Fruit fly (Drosophila melanogaster): ENCODE results near the gene TTLL1B.
A peak's percentile ranks its signal among the peaks of the same experiment; 100 is the strongest.

The TTLL1B gene

dm6 chr3L:4627012-4627411 is 21.1 kb upstream of the TTLL1B start (continued):
- TF ChIP-seq rib (GFP tag; IDR thresholded peaks at IDR 0.05) (peak; percentile 65), Oli (tag; optimal IDR thresholded peaks at IDR 0.05) (no peak), oc (tag; optimal IDR thresholded peaks at IDR 0.05) (no peak), slbo (GFP tag; IDR thresholded peaks at IDR 0.05) (no peak), stwl (tag; optimal IDR thresholded peaks at IDR 0.05) (no peak), Hey (tag; optimal IDR thresholded peaks at IDR 0.05) (no peak), CG18599 (GFP tag; optimal IDR thresholded peaks at IDR 0.05) (no peak), grau (tag; optimal IDR thresholded peaks at IDR 0.05) (no peak), CG11456 (GFP tag; IDR thresholded peaks at IDR 0.05) (no peak), CG3163 (GFP tag; optimal IDR thresholded peaks at IDR 0.05) (no peak), Gsc (GFP tag; IDR thresholded peaks at IDR 0.05) (no peak), psq (GFP tag; optimal IDR thresholded peaks at IDR 0.05) (no peak), CG16813 (GFP tag; IDR thresholded peaks at IDR 0.05; ENCODE audit: partially characterized antibody) (peak; percentile 20; the same call in 1 of the 3 replicates), ara (GFP tag; IDR thresholded peaks at IDR 0.05) (no peak), CG12104 (GFP tag; optimal IDR thresholded peaks at IDR 0.05) (no peak), seq (GFP tag; IDR thresholded peaks at IDR 0.05) (no peak), bab2 (GFP tag; optimal IDR thresholded peaks at IDR 0.05) (no peak), bsh (GFP tag; optimal IDR thresholded peaks at IDR 0.05) (no peak), YL-1 (GFP tag; optimal IDR thresholded peaks at IDR 0.05) (peak; percentile 97), Nf-YB (GFP tag; optimal IDR thresholded peaks at IDR 0.05) (no peak), CG9797 (GFP tag; optimal IDR thresholded peaks at IDR 0.05) (no peak), MBD-R2 (GFP tag; IDR thresholded peaks at IDR 0.05) (no peak; the same call in 1 of the 2 replicates), CG18619 (GFP tag; optimal IDR thresholded peaks at IDR 0.05) (no peak), lov (optimal IDR thresholded peaks at IDR 0.05) (no peak), lov (GFP tag; IDR thresholded peaks at IDR 0.05) (no peak), br (optimal IDR thresholded peaks at IDR 0.05) (no peak), CG11560 (tag; IDR thresholded peaks at IDR 0.05) (no peak), C15 (GFP tag; IDR thresholded peaks at IDR 0.05) (no peak), hb (GFP tag; IDR thresholded peaks at IDR 0.05; ENCODE audit: partially characterized antibody) (no peak), CG2129 (GFP tag; IDR thresholded peaks at IDR 0.05; ENCODE audit: partially characterized antibody) (no peak), gsb-n (tag; optimal IDR thresholded peaks at IDR 0.05) (no peak), CG11504 (tag; optimal IDR thresholded peaks at IDR 0.05) (no peak), Bdp1 (GFP tag; optimal IDR thresholded peaks at IDR 0.05) (no peak), CG17912 (GFP tag; optimal IDR thresholded peaks at IDR 0.05) (no peak), Kr (GFP tag; optimal IDR thresholded peaks at IDR 0.05) (no peak), sima (GFP tag; optimal IDR thresholded peaks at IDR 0.05) (no peak), p53 (GFP tag; optimal IDR thresholded peaks at IDR 0.05) (no peak), gcm2 (GFP tag; optimal IDR thresholded peaks at IDR 0.05) (no peak), nau (GFP tag; optimal IDR thresholded peaks at IDR 0.05) (no peak), Sox100B (GFP tag; optimal IDR thresholded peaks at IDR 0.05) (no peak), CG2120 (GFP tag; optimal IDR thresholded peaks at IDR 0.05) (no peak), Adf1 (GFP tag; IDR thresholded peaks at IDR 0.05) (peak; percentile 32; the same call in 1 of the 2 replicates), CG13123 (GFP tag; optimal IDR thresholded peaks at IDR 0.05) (no peak), tna (GFP tag; IDR thresholded peaks at IDR 0.05; ENCODE audit: partially characterized antibody) (0 out of 2 replicates have a peak, but pooled peaks have one; percentile 14), vvl (GFP tag; IDR thresholded peaks at IDR 0.05) (no peak), trh (GFP tag; optimal IDR thresholded peaks at IDR 0.05) (no peak), gro (GFP tag; optimal IDR thresholded peaks at IDR 0.05) (no peak), CG2875 (GFP tag; optimal IDR thresholded peaks at IDR 0.05) (no peak), CG4707 (GFP tag; optimal IDR thresholded peaks at IDR 0.05) (no peak), CG12219 (GFP tag; optimal IDR thresholded peaks at IDR 0.05) (no peak), CG8089 (GFP tag; optimal IDR thresholded peaks at IDR 0.05) (no peak), CG8478 (optimal IDR thresholded peaks at IDR 0.05) (no peak), CG18011 (GFP tag; optimal IDR thresholded peaks at IDR 0.05) (no peak)

Data from whole organism, embryonic.